Worm (Caenorhabditis elegans) whole organism, L1 larva: ENCODE data around the gene srw-117.
A peak's percentile ranks its signal among the peaks of the same experiment; 100 is the strongest.

Experiments
- C34B4.2 ChIP-seq: sonication (generic microtip); optimal IDR thresholded peaks from 2 replicates; lab custom pipeline; 2017; ENCODE audit warnings: mild to moderate bottlenecking, missing genetic modification characterization, missing compliant biosample characterization
- F16B12.6 ChIP-seq: fragments of 150-350 bp; optimal IDR thresholded peaks from 2 replicates; lab custom pipeline; 2014; ENCODE audit warnings: missing biosample characterization, missing genetic modification characterization
- aha-1 ChIP-seq: fragments of 150-350 bp; optimal IDR thresholded peaks from 2 replicates; lab custom pipeline; 2014; ENCODE audit warnings: missing biosample characterization, missing genetic modification characterization
- ama-1 ChIP-seq: fragments of 150-350 bp; optimal IDR thresholded peaks from 2 replicates; lab custom pipeline; 2014
- ceh-63 ChIP-seq: fragments of 200-800 bp; sonication (Bioruptor generic); optimal IDR thresholded peaks from 2 replicates; lab custom pipeline; 2018; ENCODE audit warnings: mild to moderate bottlenecking, missing genetic modification characterization, missing compliant biosample characterization
- ceh-8 ChIP-seq: fragments of 200-800 bp; sonication (Bioruptor generic); optimal IDR thresholded peaks from 2 replicates; lab custom pipeline; 2018; ENCODE audit warnings: mild to moderate bottlenecking, missing genetic modification characterization, moderate library complexity, missing compliant biosample characterization
- ceh-82 ChIP-seq, 3 experiments: fragments of 150-350 bp in 1 of 3; sonication (generic microtip) in 2 of 3; optimal IDR thresholded peaks; 2 replicates each; lab custom pipeline; 2014 to 2017; ENCODE audit warnings: missing biosample characterization in 3 of 3, missing genetic modification characterization in 3 of 3
- ceh-88 ChIP-seq: fragments of 200-800 bp; sonication (Bioruptor generic); IDR thresholded peaks from 2 replicates; pipeline ENCODE4 v1.3.6; 2022; ENCODE audit warnings: missing genetic modification characterization, missing compliant biosample characterization
- ces-1 ChIP-seq: fragments of 150-350 bp; optimal IDR thresholded peaks from 2 replicates; lab custom pipeline; 2014; ENCODE audit warnings: missing biosample characterization, missing genetic modification reagents, missing genetic modification characterization
- dpl-1 ChIP-seq, 3 experiments: fragments of 150-350 bp in 2 of 3; sonication (generic microtip) in 1 of 3; optimal IDR thresholded peaks; 2 replicates each; lab custom pipeline; 2014 to 2017; ENCODE audit warnings: missing biosample characterization in 3 of 3, missing genetic modification characterization in 3 of 3, missing genetic modification reagents in 3 of 3
- dsc-1 ChIP-seq: sonication (generic microtip); optimal IDR thresholded peaks from 2 replicates; lab custom pipeline; 2016; ENCODE audit warnings: mild to moderate bottlenecking, missing genetic modification characterization, missing compliant biosample characterization
- efl-1 ChIP-seq, 4 experiments: fragments of 150-350 bp; optimal IDR thresholded peaks in 3 of 4; peaks in 1 of 4; 1 replicate in 1 of 4; 2 replicates in 3 of 4; lab custom pipeline; 2014; ENCODE audit warnings: missing biosample characterization in 2 of 4, missing genetic modification characterization in 2 of 4, missing genetic modification reagents in 2 of 4
- efl-3 ChIP-seq: fragments of 200-800 bp; sonication (Bioruptor generic); optimal IDR thresholded peaks from 2 replicates; lab custom pipeline; 2018; ENCODE audit warnings: mild to moderate bottlenecking, missing genetic modification characterization, missing compliant biosample characterization
- ets-5 ChIP-seq: fragments of 200-800 bp; sonication (Bioruptor generic); IDR thresholded peaks from 2 replicates; pipeline ENCODE4 v1.3.6; 2022; ENCODE audit warnings: missing genetic modification characterization, missing compliant biosample characterization
- fkh-10 ChIP-seq: sonication (generic microtip); optimal IDR thresholded peaks from 2 replicates; lab custom pipeline; 2017; ENCODE audit warnings: missing biosample characterization, missing genetic modification reagents, missing genetic modification characterization
- fkh-4 ChIP-seq: sonication (generic microtip); optimal IDR thresholded peaks from 2 replicates; lab custom pipeline; 2016; ENCODE audit warnings: missing compliant biosample characterization, missing genetic modification characterization, borderline replicate concordance
- fkh-8 ChIP-seq: sonication (generic microtip); optimal IDR thresholded peaks from 2 replicates; lab custom pipeline; 2016; ENCODE audit warnings: mild to moderate bottlenecking, missing genetic modification characterization, missing compliant biosample characterization
- grh-1 ChIP-seq: fragments of 200-800 bp; sonication (Bioruptor generic); IDR thresholded peaks from 2 replicates; pipeline ENCODE4 v1.3.6; 2022; ENCODE audit warnings: missing genetic modification reagents, missing genetic modification characterization, missing compliant biosample characterization
- hlh-17 ChIP-seq: fragments of 200-800 bp; sonication (Bioruptor generic); optimal IDR thresholded peaks from 2 replicates; lab custom pipeline; 2018; ENCODE audit warnings: missing genetic modification characterization, mild to moderate bottlenecking, missing compliant biosample characterization, moderate library complexity, borderline replicate concordance
- hlh-4 ChIP-seq: sonication (generic microtip); optimal IDR thresholded peaks from 2 replicates; lab custom pipeline; 2016; ENCODE audit warnings: mild to moderate bottlenecking, missing genetic modification characterization, missing compliant biosample characterization
- hpl-2 ChIP-seq: fragments of 150-350 bp; optimal IDR thresholded peaks from 2 replicates; lab custom pipeline; 2014; ENCODE audit warnings: missing biosample characterization, missing genetic modification reagents, missing genetic modification characterization
- irx-1 ChIP-seq: sonication (generic microtip); optimal IDR thresholded peaks from 2 replicates; lab custom pipeline; 2016; ENCODE audit warnings: missing genetic modification characterization, missing compliant biosample characterization
- lin-13 ChIP-seq: fragments of 150-350 bp; optimal IDR thresholded peaks from 2 replicates; lab custom pipeline; 2014; ENCODE audit warnings: missing biosample characterization, missing genetic modification reagents, missing genetic modification characterization
- lin-14 ChIP-seq: fragments of 200-800 bp; sonication (Bioruptor generic); optimal IDR thresholded peaks from 2 replicates; lab custom pipeline; 2018; ENCODE audit warnings: mild to moderate bottlenecking, missing genetic modification characterization, moderate library complexity, missing compliant biosample characterization
- lin-15B ChIP-seq: fragments of 150-350 bp; sonication (generic microtip); optimal IDR thresholded peaks from 3 replicates; lab custom pipeline; 2014; ENCODE audit warnings: missing biosample characterization, missing genetic modification characterization
- lin-39 ChIP-seq: fragments of 150-350 bp; optimal IDR thresholded peaks from 2 replicates; lab custom pipeline; 2014; ENCODE audit warnings: missing biosample characterization, missing genetic modification reagents, missing genetic modification characterization
- mab-9 ChIP-seq: fragments of 200-800 bp; sonication (Bioruptor generic); IDR thresholded peaks from 2 replicates; pipeline ENCODE4 v1.3.6; 2022; ENCODE audit warnings: missing genetic modification reagents, missing genetic modification characterization, missing compliant biosample characterization
- mdl-1 ChIP-seq, 2 experiments: fragments of 150-350 bp; optimal IDR thresholded peaks; 2 replicates each; lab custom pipeline; 2014 to 2017; ENCODE audit warnings: missing biosample characterization in 2 of 2, missing genetic modification characterization in 2 of 2, inconsistent platforms in 1 of 2
- mep-1 ChIP-seq: fragments of 150-350 bp; optimal IDR thresholded peaks from 2 replicates; lab custom pipeline; 2014; ENCODE audit warnings: missing biosample characterization, missing genetic modification characterization
- nhr-11 ChIP-seq: fragments of 150-350 bp; optimal IDR thresholded peaks from 2 replicates; lab custom pipeline; 2014; ENCODE audit warnings: missing biosample characterization, missing genetic modification characterization
- nhr-20 ChIP-seq: sonication (generic microtip); optimal IDR thresholded peaks from 2 replicates; lab custom pipeline; 2016; ENCODE audit warnings: mild to moderate bottlenecking, missing genetic modification characterization, missing compliant biosample characterization
- nhr-28 ChIP-seq: fragments of 150-350 bp; optimal IDR thresholded peaks from 2 replicates; lab custom pipeline; 2014; ENCODE audit warnings: missing biosample characterization, missing genetic modification characterization
- nhr-77 ChIP-seq: fragments of 150-350 bp; optimal IDR thresholded peaks from 2 replicates; lab custom pipeline; 2014; ENCODE audit warnings: missing biosample characterization, missing genetic modification characterization
- nhr-84 ChIP-seq: sonication (generic microtip); optimal IDR thresholded peaks from 2 replicates; lab custom pipeline; 2017; ENCODE audit warnings: missing biosample characterization, missing genetic modification characterization
- swsn-7 ChIP-seq: sonication (generic microtip); optimal IDR thresholded peaks from 2 replicates; lab custom pipeline; 2016; ENCODE audit warnings: missing genetic modification characterization, missing compliant biosample characterization
- tlp-1 ChIP-seq: fragments of 150-350 bp; optimal IDR thresholded peaks from 2 replicates; lab custom pipeline; 2014; ENCODE audit warnings: missing biosample characterization, missing genetic modification characterization
- unc-130 ChIP-seq: fragments of 150-350 bp; optimal IDR thresholded peaks from 2 replicates; lab custom pipeline; 2017; ENCODE audit warnings: missing biosample characterization, missing genetic modification characterization, inconsistent platforms
- unc-98 ChIP-seq: fragments of 200-800 bp; sonication (Bioruptor generic); IDR thresholded peaks from 2 replicates; pipeline ENCODE4 v1.3.6; 2022; ENCODE audit warnings: missing genetic modification characterization, missing compliant biosample characterization
- xbp-1 ChIP-seq: sonication (generic microtip); optimal IDR thresholded peaks from 2 replicates; lab custom pipeline; 2016; ENCODE audit warnings: missing genetic modification characterization, missing compliant biosample characterization
- ztf-11 ChIP-seq, 2 experiments: sonication (generic microtip); optimal IDR thresholded peaks; 2 replicates each; lab custom pipeline; 2016 to 2017; ENCODE audit warnings: missing genetic modification characterization in 2 of 2, missing biosample characterization in 1 of 2, missing compliant biosample characterization in 1 of 2
- ztf-4 ChIP-seq: fragments of 150-350 bp; optimal IDR thresholded peaks from 2 replicates; lab custom pipeline; 2014; ENCODE audit warnings: missing biosample characterization, missing genetic modification characterization

The srw-117 gene

DNA sequence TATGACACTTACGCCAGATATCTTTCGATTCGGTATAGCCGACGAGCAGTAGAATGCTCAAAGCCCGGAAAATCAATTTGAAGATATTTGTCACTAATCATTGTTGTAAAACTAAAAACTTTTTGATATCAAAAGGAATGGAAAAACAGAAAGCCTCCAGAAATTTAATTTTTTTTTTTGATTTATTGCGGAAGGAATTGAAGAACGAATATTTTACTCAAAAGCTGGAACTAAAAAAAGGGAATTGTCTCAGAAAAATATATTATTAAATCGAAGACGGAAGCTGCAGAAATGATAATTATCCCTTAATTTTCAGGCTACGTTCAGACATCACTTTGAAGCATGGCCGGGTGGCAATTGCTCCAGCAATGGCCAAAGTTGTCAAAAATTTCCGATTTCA, 39.4 kb downstream of the srw-117 start, which contains the start of gene srw-137:
srw-137 (minus strand) TSS at position 101 of the 400 bp plus-strand sequence.
- TF ChIP-seq lin-39 (tag; lab: Kevin White, UChicago) (no peak), aha-1 (tag; lab: Kevin White, UChicago) (no peak), ces-1 (GFP tag; lab: Kevin White, UChicago) (no peak), hpl-2 (GFP tag; lab: Kevin White, UChicago) (no peak), grh-1 (GFP tag; lab: Robert Waterston, UW) (no peak), fkh-4 (tag; lab: Kevin White, UChicago) (no peak), ceh-63 (no peak), F16B12.6 (tag; lab: Kevin White, UChicago) (no peak), lin-14 (GFP tag; lab: Kevin White, UChicago) (no peak), efl-3 (no peak), fkh-8 (tag; lab: Kevin White, UChicago) (no peak), ama-1 (lab: Kevin White, UChicago) (no peak), nhr-11 (tag; lab: Kevin White, UChicago) (no peak), tlp-1 (tag; lab: Kevin White, UChicago) (no peak), ets-5 (GFP tag; lab: Robert Waterston, UW) (no peak), unc-98 (GFP tag; lab: Robert Waterston, UW) (no peak), irx-1 (no peak), xbp-1 (tag; lab: Kevin White, UChicago) (no peak)

DNA sequence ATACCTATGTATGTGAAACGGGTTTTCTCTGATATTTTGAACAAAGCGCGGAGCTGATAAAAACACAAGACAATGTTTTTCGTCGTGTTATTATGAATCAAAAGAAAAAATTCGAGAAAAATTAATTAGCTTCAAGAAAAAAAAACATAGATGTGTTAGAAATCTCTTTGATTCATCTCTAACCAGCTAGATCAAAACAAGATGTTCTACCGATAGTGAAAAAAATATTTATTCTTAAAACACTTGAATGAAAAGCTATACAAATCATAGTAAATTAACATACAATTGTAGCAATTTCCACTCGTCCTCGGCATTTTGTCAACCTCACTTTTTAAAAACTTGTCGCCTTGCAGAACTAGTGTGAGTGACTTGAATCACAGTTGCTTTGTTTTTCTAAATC, 41.0 kb downstream of the srw-117 start:
- TF ChIP-seq dpl-1 (GFP tag; optimal IDR thresholded peaks at IDR 0.05; lab: Kevin White, UChicago) (no peak), C34B4.2 (tag; lab: Kevin White, UChicago) (no peak), ets-5 (GFP tag; lab: Robert Waterston, UW) (no peak), lin-39 (tag; lab: Kevin White, UChicago) (no peak), ceh-88 (GFP tag; lab: Robert Waterston, UW) (no peak), nhr-77 (no peak), nhr-84 (no peak), efl-1 (optimal IDR thresholded peaks at IDR 0.05; lab: Kevin White, UChicago) (no peak), efl-1 (GFP tag; optimal IDR thresholded peaks at IDR 0.05 in 1 of 2; lab: Kevin White, UChicago) (no peak), ceh-63 (no peak), dsc-1 (no peak), hlh-17 (GFP tag; lab: Kevin White, UChicago) (no peak), ces-1 (GFP tag; lab: Kevin White, UChicago) (no peak), ceh-82 (tag; optimal IDR thresholded peaks at IDR 0.05; lab: Kevin White, UChicago) (no peak), lin-14 (GFP tag; lab: Kevin White, UChicago) (no peak), fkh-10 (GFP tag; lab: Kevin White, UChicago) (no peak), lin-13 (GFP tag; lab: Kevin White, UChicago) (no peak), ztf-11 (tag; optimal IDR thresholded peaks at IDR 0.05; lab: Kevin White, UChicago) (no peak), tlp-1 (tag; lab: Kevin White, UChicago) (no peak), fkh-8 (tag; lab: Kevin White, UChicago) (no peak), unc-98 (GFP tag; lab: Robert Waterston, UW) (no peak)
- TF ChIP-seq, all 84 proteins: peak for 0

DNA sequence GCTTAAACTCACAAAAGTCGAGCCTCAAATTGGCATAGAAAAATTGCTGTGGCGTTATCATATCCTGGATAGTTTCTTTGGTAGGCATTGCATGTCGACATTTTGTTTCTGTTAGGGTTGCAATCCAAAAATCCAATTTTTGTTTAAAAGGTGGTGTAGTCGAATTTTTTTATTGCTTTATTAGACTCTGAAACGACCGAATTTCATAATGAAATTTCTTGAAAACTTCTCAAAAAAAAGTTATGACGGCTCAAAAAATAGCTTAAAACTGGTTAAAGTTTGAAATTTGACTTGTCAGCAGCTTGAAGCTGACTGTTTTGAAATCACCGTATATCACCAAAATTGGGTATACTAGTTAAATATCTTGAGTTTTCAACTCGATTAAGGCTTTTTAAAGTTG, 41.8 kb downstream of the srw-117 start, which contains the start of gene srw-143:
srw-143 (minus strand) TSS at position 101 of the 400 bp plus-strand sequence.
- no peak for TF ChIP-seq ceh-8
- no peak for TF ChIP-seq efl-1 (optimal IDR thresholded peaks at IDR 0.05; lab: Kevin White, UChicago)
- TF ChIP-seq efl-1 (GFP tag; optimal IDR thresholded peaks at IDR 0.05 in 1 of 2; lab: Kevin White, UChicago): peak in 1 of 2 experiments; percentile 23

ce11 chrV:2938497-2938896, 44.8 kb downstream of the srw-117 start, which contains the start of gene srw-141:
Gene srw-141, minus strand, starts transcription at chrV:2938597.
- TF ChIP-seq swsn-7 (tag; lab: Kevin White, UChicago): no peak
- no peak for TF ChIP-seq dsc-1
- TF ChIP-seq mep-1 (tag; lab: Kevin White, UChicago): no peak
- no peak for TF ChIP-seq ceh-88 (GFP tag; lab: Robert Waterston, UW)
- no peak for TF ChIP-seq unc-130 (tag; lab: Kevin White, UChicago)
- TF ChIP-seq nhr-20 (tag; lab: Kevin White, UChicago): no peak
- no peak for TF ChIP-seq mab-9 (GFP tag; lab: Robert Waterston, UW)
- TF ChIP-seq hlh-4 (tag; lab: Kevin White, UChicago): no peak
- no peak for TF ChIP-seq mdl-1 (tag; optimal IDR thresholded peaks at IDR 0.05; lab: Kevin White, UChicago)
- no peak for TF ChIP-seq nhr-28 (tag; lab: Kevin White, UChicago)
- no peak for TF ChIP-seq ztf-4 (tag; lab: Kevin White, UChicago)
- TF ChIP-seq grh-1 (GFP tag; lab: Robert Waterston, UW): no peak
- no peak for TF ChIP-seq lin-15B
